Worm (Caenorhabditis elegans): ENCODE results near the gene mrpl-16.

mrpl-16 gene

DNA sequence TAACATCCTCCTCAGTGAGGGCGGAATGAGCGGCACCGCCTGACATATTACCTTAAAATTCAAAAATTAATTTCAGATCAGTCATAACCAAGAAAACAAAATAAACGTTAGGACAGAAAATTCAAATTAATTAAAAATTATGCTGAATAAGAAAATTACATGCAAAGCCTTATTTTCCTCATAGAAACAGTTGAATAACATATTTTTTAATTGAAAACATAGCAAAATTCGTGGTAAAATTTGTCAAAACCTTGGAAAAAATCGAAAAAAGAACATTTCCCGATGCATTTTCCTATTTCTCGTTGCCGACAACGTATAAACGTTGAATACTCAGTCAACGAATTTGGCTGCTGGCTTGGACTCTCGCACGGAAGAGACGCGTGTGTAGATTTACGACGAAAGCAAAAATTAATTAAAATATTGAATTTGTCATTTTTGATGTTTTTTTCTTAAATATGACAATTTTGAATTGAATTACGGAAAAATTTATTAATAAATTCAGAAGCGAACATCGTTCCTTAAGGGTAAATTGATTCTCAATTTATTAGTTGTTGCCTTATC lies 49.9 kb downstream of the mrpl-16 start, which contains the start of the genes rps-0 and rbg-3 (continued):
- peak; percentile 89 for TF ChIP-seq hmg-1.2 (GFP tag; IDR thresholded peaks at IDR 0.05)
- no peak for TF ChIP-seq akir-1 (GFP tag; optimal IDR thresholded peaks at IDR 0.05)
- peak; percentile 90 for TF ChIP-seq ztf-18 (tag; optimal IDR thresholded peaks at IDR 0.05)
- peak; percentile 82 for TF ChIP-seq madf-6 (GFP tag; IDR thresholded peaks at IDR 0.05)
- peak; percentile 27; the same call in 1 of the 2 replicates for TF ChIP-seq ceh-100 (GFP tag; IDR thresholded peaks at IDR 0.05)
- peak; percentile 99 for TF ChIP-seq F33H1.4 (GFP tag; IDR thresholded peaks at IDR 0.05)
- TF ChIP-seq lin-35 (GFP tag; optimal IDR thresholded peaks at IDR 0.05) = peak in 2 of 3 experiments; percentile 64 to 92
- peak; percentile 87 for TF ChIP-seq snpc-1.3 (tag; optimal IDR thresholded peaks at IDR 0.05; ENCODE audit: insufficient read depth)
- no peak for TF ChIP-seq hrde-1 (tag; optimal IDR thresholded peaks at IDR 0.05; ENCODE audit: borderline replicate concordance)
- TF ChIP-seq rec-8 (tag; optimal IDR thresholded peaks at IDR 0.05) = no peak
- TF ChIP-seq bed-2 (GFP tag; IDR thresholded peaks at IDR 0.05) = no peak
- peak; percentile 24 for TF ChIP-seq somi-1 (GFP tag; optimal IDR thresholded peaks at IDR 0.05)
- TF ChIP-seq lin-40 (tag; optimal IDR thresholded peaks at IDR 0.05) = peak; percentile 85
- TF ChIP-seq let-607 (tag; optimal IDR thresholded peaks at IDR 0.05) = peak in 1 of 2 experiments; percentile 74
- peak; percentile 81 for TF ChIP-seq ceh-91 (GFP tag; IDR thresholded peaks at IDR 0.05)
- TF ChIP-seq F37B4.10 (GFP tag; IDR thresholded peaks at IDR 0.05) = no peak
- no peak for TF ChIP-seq hlh-26 (GFP tag; conservative IDR thresholded peaks at IDR 0.05)
- no peak for TF ChIP-seq T26A5.8 (tag; optimal IDR thresholded peaks at IDR 0.05)
- TF ChIP-seq tlf-1 (GFP tag; optimal IDR thresholded peaks at IDR 0.05) = peak; percentile 88
- TF ChIP-seq attf-3 (GFP tag; conservative IDR thresholded peaks at IDR 0.05) = peak; percentile 48; the same call in 1 of the 2 replicates
- TF ChIP-seq athp-1 (tag; optimal IDR thresholded peaks at IDR 0.05) = no peak
- peak; percentile 80 for TF ChIP-seq rcor-1 (GFP tag; IDR thresholded peaks at IDR 0.05)
- peak; percentile 68 for TF ChIP-seq lsl-1 (GFP tag; optimal IDR thresholded peaks at IDR 0.05)
- peak; percentile 87 for TF ChIP-seq dox-1 (GFP tag; IDR thresholded peaks at IDR 0.05)
- no peak for TF ChIP-seq F57A8.1 (GFP tag; optimal IDR thresholded peaks at IDR 0.05)
- no peak for TF ChIP-seq ztf-3 (GFP tag; optimal IDR thresholded peaks at IDR 0.05)
- peak; percentile 64 for TF ChIP-seq tbp1 (GFP tag; optimal IDR thresholded peaks at IDR 0.05)
- 0 out of 2 replicates have a peak, but pooled peaks have one; percentile 35 for TF ChIP-seq B0336.3 (GFP tag; IDR thresholded peaks at IDR 0.05)
- no peak for TF ChIP-seq ets-4 (GFP tag; optimal IDR thresholded peaks at IDR 0.05)
- TF ChIP-seq K12H6.12 (tag; optimal IDR thresholded peaks at IDR 0.05) = peak; percentile 49
- no peak for TF ChIP-seq ztf-22 (GFP tag; optimal IDR thresholded peaks at IDR 0.05)
- TF ChIP-seq ama-1 (optimal IDR thresholded peaks at IDR 0.05) = no peak
- no peak for TF ChIP-seq ama-1 (GFP tag; optimal IDR thresholded peaks at IDR 0.05)
- TF ChIP-seq B0019.2 (GFP tag; conservative IDR thresholded peaks at IDR 0.05) = peak; percentile 74; the same call in 1 of the 2 replicates
- TF ChIP-seq nhr-90 (tag; optimal IDR thresholded peaks at IDR 0.05) = no peak
- TF ChIP-seq hmg-20 (GFP tag; IDR thresholded peaks at IDR 0.05) = no peak
- TF ChIP-seq F10E7.11 (tag; optimal IDR thresholded peaks at IDR 0.05) = no peak
- TF ChIP-seq D2030.7 (GFP tag; IDR thresholded peaks at IDR 0.05) = peak; percentile 79
- no peak for TF ChIP-seq dpff-1 (tag; optimal IDR thresholded peaks at IDR 0.05)
- TF ChIP-seq Y53F4B.3 (GFP tag; IDR thresholded peaks at IDR 0.05) = no peak
- no peak for TF ChIP-seq die-1 (tag; optimal IDR thresholded peaks at IDR 0.05)
- peak; percentile 46; the same call in 1 of the 2 replicates for TF ChIP-seq C17E4.6 (GFP tag; IDR thresholded peaks at IDR 0.05)
- TF ChIP-seq unc-130 (GFP tag; optimal IDR thresholded peaks at IDR 0.05) = peak; percentile 44
- no peak for TF ChIP-seq sea-2 (GFP tag; IDR thresholded peaks at IDR 0.05)
- TF ChIP-seq lin-54 (GFP tag; optimal IDR thresholded peaks at IDR 0.05) = peak; percentile 89
- 0 out of 2 replicates have a peak, but pooled peaks have one; percentile 36 for TF ChIP-seq madf-3 (GFP tag; IDR thresholded peaks at IDR 0.05)
- TF ChIP-seq sdz-38 (tag; optimal IDR thresholded peaks at IDR 0.05) = no peak
- TF ChIP-seq T07F8.4 (tag; optimal IDR thresholded peaks at IDR 0.05) = no peak

Measured in whole organism, young adult.